Worm (Caenorhabditis elegans) whole organism, L2 larva: Measurements from ENCODE around the gene yap-1.

ENCODE experiments used
- C34F6.9 ChIP-seq: fragments of 150-350 bp; optimal IDR thresholded peaks from 2 replicates; lab custom pipeline; 2014; ENCODE audit warnings: missing biosample characterization, missing genetic modification characterization
- F13H6.1 ChIP-seq: sonication (generic microtip); optimal IDR thresholded peaks from 2 replicates; lab custom pipeline; 2016; ENCODE audit warnings: missing genetic modification characterization, missing compliant biosample characterization
- R02D3.7 ChIP-seq: fragments of 150-350 bp; optimal IDR thresholded peaks from 2 replicates; lab custom pipeline; 2014; ENCODE audit warnings: missing biosample characterization, missing genetic modification characterization
- Y55F3AM.14 ChIP-seq: fragments of 200-800 bp; sonication (Bioruptor generic); optimal IDR thresholded peaks from 2 replicates; lab custom pipeline; 2018; ENCODE audit warnings: mild to moderate bottlenecking, missing genetic modification characterization, missing compliant biosample characterization
- ZK546.5 ChIP-seq: sonication (generic microtip); optimal IDR thresholded peaks from 2 replicates; lab custom pipeline; 2017; ENCODE audit warnings: missing biosample characterization, missing genetic modification characterization
- alr-1 ChIP-seq: fragments of 150-350 bp; optimal IDR thresholded peaks from 2 replicates; lab custom pipeline; 2014; ENCODE audit warnings: missing biosample characterization, missing genetic modification characterization
- aly-2 ChIP-seq: fragments of 150-350 bp; optimal IDR thresholded peaks from 2 replicates; lab custom pipeline; 2014; ENCODE audit warnings: missing biosample characterization, missing genetic modification characterization
- ama-1 ChIP-seq: fragments of 150-350 bp; optimal IDR thresholded peaks from 2 replicates; lab custom pipeline; 2018; ENCODE audit warnings: inconsistent platforms
- blmp-1 ChIP-seq: sonication (generic microtip); optimal IDR thresholded peaks from 2 replicates; lab custom pipeline; 2017; ENCODE audit warnings: missing genetic modification characterization, mild to moderate bottlenecking, missing compliant biosample characterization, antibody characterized with exemption, moderate library complexity; ENCODE audit not compliant: insufficient read depth
- ceh-16 ChIP-seq: fragments of 150-350 bp; optimal IDR thresholded peaks from 2 replicates; lab custom pipeline; 2014; ENCODE audit warnings: missing biosample characterization, missing genetic modification characterization
- ceh-82 ChIP-seq: fragments of 150-350 bp; optimal IDR thresholded peaks from 2 replicates; lab custom pipeline; 2014; ENCODE audit warnings: missing biosample characterization, missing genetic modification characterization
- crh-2 ChIP-seq: sonication (generic microtip); optimal IDR thresholded peaks from 2 replicates; lab custom pipeline; 2017; ENCODE audit warnings: missing biosample characterization, missing genetic modification characterization
- dmd-4 ChIP-seq: sonication (generic microtip); optimal IDR thresholded peaks from 2 replicates; lab custom pipeline; 2017; ENCODE audit warnings: missing biosample characterization, missing genetic modification characterization
- egl-27 ChIP-seq: sonication (generic microtip); optimal IDR thresholded peaks from 3 replicates; lab custom pipeline; 2017; ENCODE audit warnings: missing biosample characterization, missing genetic modification reagents, missing genetic modification characterization
- elt-1 ChIP-seq: fragments of 150-350 bp; optimal IDR thresholded peaks from 2 replicates; lab custom pipeline; 2014; ENCODE audit warnings: missing biosample characterization, missing genetic modification characterization
- elt-3 ChIP-seq: sonication (generic microtip); optimal IDR thresholded peaks from 2 replicates; lab custom pipeline; 2017; ENCODE audit warnings: missing biosample characterization, missing genetic modification characterization
- fos-1 ChIP-seq: fragments of 150-350 bp; optimal IDR thresholded peaks from 2 replicates; lab custom pipeline; 2014; ENCODE audit warnings: missing biosample characterization, missing genetic modification characterization
- gmeb-1 ChIP-seq: fragments of 150-350 bp; optimal IDR thresholded peaks from 2 replicates; lab custom pipeline; 2014; ENCODE audit warnings: missing biosample characterization, missing genetic modification characterization
- lin-11 ChIP-seq: fragments of 150-350 bp; sonication (generic microtip); optimal IDR thresholded peaks from 2 replicates; lab custom pipeline; 2014; ENCODE audit warnings: missing biosample characterization, missing genetic modification characterization, inconsistent platforms, mixed read lengths
- lin-13 ChIP-seq: fragments of 150-350 bp; optimal IDR thresholded peaks from 2 replicates; lab custom pipeline; 2014; ENCODE audit warnings: missing biosample characterization, missing genetic modification reagents, missing genetic modification characterization
- lin-39 ChIP-seq: fragments of 150-350 bp; optimal IDR thresholded peaks from 2 replicates; lab custom pipeline; 2014; ENCODE audit warnings: missing biosample characterization, missing genetic modification reagents, missing genetic modification characterization
- lsy-2 ChIP-seq, 2 experiments: fragments of 150-350 bp in 1 of 2; sonication (generic microtip) in 1 of 2; optimal IDR thresholded peaks; 2 replicates each; lab custom pipeline; 2014 to 2017; ENCODE audit warnings: missing biosample characterization in 2 of 2, missing genetic modification characterization in 2 of 2
- mab-5 ChIP-seq: fragments of 150-350 bp; optimal IDR thresholded peaks from 2 replicates; lab custom pipeline; 2014; ENCODE audit warnings: missing biosample characterization, missing genetic modification characterization
- mbf-1 ChIP-seq: sonication (generic microtip); optimal IDR thresholded peaks from 2 replicates; lab custom pipeline; 2017; ENCODE audit warnings: missing biosample characterization, missing genetic modification characterization
- mdl-1 ChIP-seq, 2 experiments: fragments of 150-350 bp in 1 of 2; sonication (generic microtip) in 1 of 2; optimal IDR thresholded peaks; 2 replicates each; lab custom pipeline; 2017; ENCODE audit warnings: missing biosample characterization in 2 of 2, missing genetic modification characterization in 2 of 2
- nhr-10 ChIP-seq: sonication (generic microtip); optimal IDR thresholded peaks from 2 replicates; lab custom pipeline; 2017; ENCODE audit warnings: missing biosample characterization, missing genetic modification characterization
- nhr-11 ChIP-seq: fragments of 150-350 bp; optimal IDR thresholded peaks from 2 replicates; lab custom pipeline; 2014; ENCODE audit warnings: missing biosample characterization, missing genetic modification characterization
- nhr-12 ChIP-seq: fragments of 150-350 bp; optimal IDR thresholded peaks from 2 replicates; lab custom pipeline; 2014; ENCODE audit warnings: missing biosample characterization, missing genetic modification characterization
- nhr-129 ChIP-seq: fragments of 150-350 bp; optimal IDR thresholded peaks from 2 replicates; lab custom pipeline; 2014; ENCODE audit warnings: missing biosample characterization, missing genetic modification characterization
- nhr-21 ChIP-seq: fragments of 150-350 bp; optimal IDR thresholded peaks from 2 replicates; lab custom pipeline; 2014; ENCODE audit warnings: missing biosample characterization, missing genetic modification characterization
- nhr-23 ChIP-seq: fragments of 150-350 bp; optimal IDR thresholded peaks from 2 replicates; lab custom pipeline; 2014; ENCODE audit warnings: missing biosample characterization, missing genetic modification reagents, missing genetic modification characterization
- nhr-237 ChIP-seq: fragments of 150-350 bp; optimal IDR thresholded peaks from 2 replicates; lab custom pipeline; 2014; ENCODE audit warnings: missing biosample characterization, missing genetic modification characterization
- nhr-25 ChIP-seq: fragments of 150-350 bp; sonication (generic microtip); optimal IDR thresholded peaks from 3 replicates; lab custom pipeline; 2014; ENCODE audit warnings: missing biosample characterization, missing genetic modification characterization
- nhr-6 ChIP-seq: fragments of 150-350 bp; optimal IDR thresholded peaks from 2 replicates; lab custom pipeline; 2014; ENCODE audit warnings: missing biosample characterization, missing genetic modification characterization
- nhr-77 ChIP-seq: fragments of 150-350 bp; optimal IDR thresholded peaks from 2 replicates; lab custom pipeline; 2014; ENCODE audit warnings: missing biosample characterization, missing genetic modification characterization
- peb-1 ChIP-seq: fragments of 150-350 bp; optimal IDR thresholded peaks from 2 replicates; lab custom pipeline; 2014; ENCODE audit warnings: missing biosample characterization, missing genetic modification characterization
- sem-4 ChIP-seq: fragments of 150-350 bp; optimal IDR thresholded peaks from 2 replicates; lab custom pipeline; 2014; ENCODE audit warnings: missing biosample characterization, missing genetic modification reagents, missing genetic modification characterization
- skn-1 ChIP-seq: sonication (generic microtip); optimal IDR thresholded peaks from 2 replicates; lab custom pipeline; 2017; ENCODE audit warnings: missing biosample characterization, missing genetic modification characterization
- sma-3 ChIP-seq: sonication (generic microtip); optimal IDR thresholded peaks from 2 replicates; lab custom pipeline; 2016; ENCODE audit warnings: missing genetic modification reagents, missing genetic modification characterization, missing compliant biosample characterization
- sma-9 ChIP-seq, 2 experiments: fragments of 150-350 bp in 1 of 2; sonication (generic microtip) in 1 of 2; optimal IDR thresholded peaks; 2 replicates each; lab custom pipeline; 2014 to 2016; ENCODE audit warnings: missing genetic modification characterization in 2 of 2, mild to moderate bottlenecking in 1 of 2, missing biosample characterization in 1 of 2, missing compliant biosample characterization in 1 of 2, missing genetic modification reagents in 1 of 2, moderate library complexity in 1 of 2
- snpc-4 ChIP-seq: fragments of 150-350 bp; optimal IDR thresholded peaks from 2 replicates; lab custom pipeline; 2014; ENCODE audit warnings: missing biosample characterization, missing genetic modification characterization
- unc-39 ChIP-seq: fragments of 150-350 bp; optimal IDR thresholded peaks from 2 replicates; lab custom pipeline; 2014; ENCODE audit warnings: missing biosample characterization, missing genetic modification characterization
- unc-55 ChIP-seq: fragments of 150-350 bp; sonication (generic microtip); optimal IDR thresholded peaks from 3 replicates; lab custom pipeline; 2014; ENCODE audit warnings: missing biosample characterization, missing genetic modification reagents, missing genetic modification characterization
- unc-62 ChIP-seq: fragments of 150-350 bp; optimal IDR thresholded peaks from 2 replicates; lab custom pipeline; 2014; ENCODE audit warnings: missing biosample characterization, missing genetic modification reagents, missing genetic modification characterization
- zag-1 ChIP-seq: fragments of 150-350 bp; optimal IDR thresholded peaks from 2 replicates; lab custom pipeline; 2014; ENCODE audit warnings: missing biosample characterization, missing genetic modification characterization
- ztf-1 ChIP-seq: fragments of 200-800 bp; sonication (Bioruptor generic); conservative IDR thresholded peaks from 2 replicates; pipeline ENCODE4 v1.3.6; 2022; ENCODE audit warnings: missing genetic modification characterization, missing compliant biosample characterization
- ztf-11 ChIP-seq: sonication (generic microtip); optimal IDR thresholded peaks from 2 replicates; lab custom pipeline; 2017; ENCODE audit warnings: missing biosample characterization, missing genetic modification characterization
- ztf-4 ChIP-seq: fragments of 150-350 bp; optimal IDR thresholded peaks from 2 replicates; lab custom pipeline; 2014; ENCODE audit warnings: missing biosample characterization, missing genetic modification characterization

Gene yap-1

DNA sequence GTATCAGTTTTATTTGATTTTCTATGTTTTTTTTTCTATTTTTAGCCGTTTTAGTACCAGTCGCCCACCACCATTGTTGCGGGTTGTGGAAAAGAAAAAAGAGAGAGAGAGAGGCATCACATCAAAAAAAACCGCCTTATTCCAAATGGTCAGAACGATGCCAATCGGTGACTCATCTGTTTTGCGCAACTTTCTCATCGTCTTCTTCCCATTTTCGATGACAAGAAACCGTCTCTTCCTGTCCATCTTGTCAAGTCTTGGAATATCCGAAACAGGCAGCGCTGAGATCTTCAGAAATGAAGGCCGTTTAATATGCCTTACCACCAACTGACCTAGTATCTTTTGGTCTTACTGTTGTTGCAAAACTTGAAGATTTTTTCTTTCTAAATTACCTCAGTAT lies 5.3 kb upstream of the yap-1 start:
- TF ChIP-seq nhr-21 (peak; percentile 2), crh-2 (tag; lab: Kevin White, UChicago) (no peak), sma-3 (GFP tag; lab: Kevin White, UChicago) (peak; percentile 18), nhr-25 (peak; percentile 30), nhr-237 (tag; lab: Kevin White, UChicago) (no peak), blmp-1 (tag; lab: Kevin White, UChicago) (peak; percentile 50), ztf-11 (tag; lab: Kevin White, UChicago) (no peak), fos-1 (peak; percentile 86)

DNA sequence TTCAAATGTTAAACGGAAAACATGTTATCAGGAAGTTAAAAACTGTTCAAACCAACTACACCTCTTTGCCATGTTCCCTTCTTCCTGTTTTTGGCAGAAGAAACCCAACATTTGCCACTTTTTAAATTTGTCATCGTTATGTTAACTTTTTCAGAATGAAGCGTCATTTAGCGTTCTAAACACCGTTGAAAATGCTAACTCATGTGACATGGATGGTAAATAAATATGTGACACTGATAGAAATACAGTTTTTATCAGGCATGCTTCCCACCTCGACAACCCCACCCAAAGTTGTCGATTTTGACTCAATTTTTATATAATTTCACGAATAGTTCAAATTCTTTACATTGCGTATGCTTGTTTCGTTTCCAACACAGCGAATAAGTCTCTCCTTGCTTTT lies 4.4 kb upstream of the yap-1 start:
- TF ChIP-seq gmeb-1 (tag; lab: Kevin White, UChicago) (no peak), lin-11 (tag; lab: Kevin White, UChicago) (no peak), crh-2 (tag; lab: Kevin White, UChicago) (peak; percentile 11), nhr-23 (tag; lab: Kevin White, UChicago) (no peak), fos-1 (peak; percentile 87), lin-13 (GFP tag; lab: Kevin White, UChicago) (no peak), sma-9 (GFP tag; optimal IDR thresholded peaks at IDR 0.05; lab: Kevin White, UChicago) (peak; percentile 51), sma-9 (tag; optimal IDR thresholded peaks at IDR 0.05; lab: Kevin White, UChicago) (no peak), F13H6.1 (tag; lab: Kevin White, UChicago) (peak; percentile 14), mdl-1 (tag; optimal IDR thresholded peaks at IDR 0.05; lab: Kevin White, UChicago) (no peak), ama-1 (peak; percentile 21)

DNA sequence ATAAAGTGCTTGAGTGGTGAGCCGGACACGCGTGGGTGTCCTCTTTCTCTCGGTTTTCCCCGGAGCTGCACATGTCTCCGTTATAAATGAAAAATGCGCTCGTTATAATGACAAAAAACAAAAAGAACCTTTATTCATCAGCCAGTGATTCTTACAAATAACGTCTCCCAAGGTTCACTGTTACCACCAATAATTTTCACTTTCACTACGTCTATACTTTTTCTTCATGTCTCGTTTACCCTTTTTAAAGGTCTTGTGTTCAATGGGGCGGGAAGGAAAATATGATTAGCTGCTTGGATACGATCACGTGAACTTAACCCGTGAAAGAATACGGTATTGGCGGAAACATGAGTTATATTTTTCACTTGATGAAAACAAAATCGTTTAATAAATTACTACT lies 3.4 kb upstream of the yap-1 start:
- TF ChIP-seq ama-1 (peak; percentile 70), elt-3 (tag; lab: Kevin White, UChicago) (no peak), Y55F3AM.14 (GFP tag; lab: Kevin White, UChicago) (no peak), mab-5 (tag; lab: Kevin White, UChicago) (no peak), egl-27 (tag; lab: Kevin White, UChicago) (no peak), blmp-1 (tag; lab: Kevin White, UChicago) (peak; percentile 94), sma-3 (GFP tag; lab: Kevin White, UChicago) (peak; percentile 43), mbf-1 (tag; lab: Kevin White, UChicago) (no peak), nhr-25 (peak; percentile 71), skn-1 (tag; lab: Kevin White, UChicago) (no peak), gmeb-1 (tag; lab: Kevin White, UChicago) (peak; percentile 11), lsy-2 (tag; optimal IDR thresholded peaks at IDR 0.05; lab: Kevin White, UChicago) (peak in 1 of 2 experiments; percentile 45), lin-39 (tag; lab: Kevin White, UChicago) (no peak), fos-1 (peak; percentile 5), R02D3.7 (tag; lab: Kevin White, UChicago) (no peak), elt-1 (tag; lab: Kevin White, UChicago) (no peak), ceh-82 (tag; lab: Kevin White, UChicago) (no peak), sem-4 (tag; lab: Kevin White, UChicago) (no peak), nhr-12 (tag; lab: Kevin White, UChicago) (no peak), crh-2 (tag; lab: Kevin White, UChicago) (peak; percentile 52), peb-1 (tag; lab: Kevin White, UChicago) (no peak), nhr-237 (tag; lab: Kevin White, UChicago) (no peak), unc-39 (tag; lab: Kevin White, UChicago) (no peak), mdl-1 (tag; optimal IDR thresholded peaks at IDR 0.05; lab: Kevin White, UChicago) (no peak), nhr-77 (no peak), lin-13 (GFP tag; lab: Kevin White, UChicago) (no peak), ztf-11 (tag; lab: Kevin White, UChicago) (no peak), nhr-21 (peak; percentile 36), ceh-16 (tag; lab: Kevin White, UChicago) (no peak), nhr-11 (tag; lab: Kevin White, UChicago) (no peak), ZK546.5 (no peak), alr-1 (no peak), F13H6.1 (tag; lab: Kevin White, UChicago) (no peak), dmd-4 (tag; lab: Kevin White, UChicago) (no peak), ztf-4 (tag; lab: Kevin White, UChicago) (no peak), nhr-23 (tag; lab: Kevin White, UChicago) (no peak), ztf-1 (GFP tag; lab: Robert Waterston, UW) (no peak), nhr-10 (tag; lab: Kevin White, UChicago) (no peak), sma-9 (GFP tag; optimal IDR thresholded peaks at IDR 0.05; lab: Kevin White, UChicago) (peak; percentile 23), sma-9 (tag; optimal IDR thresholded peaks at IDR 0.05; lab: Kevin White, UChicago) (no peak), zag-1 (tag; lab: Kevin White, UChicago) (no peak), aly-2 (tag; lab: Kevin White, UChicago) (no peak), snpc-4 (tag; lab: Kevin White, UChicago) (no peak), unc-55 (GFP tag; lab: Kevin White, UChicago) (no peak), unc-62 (GFP tag; lab: Kevin White, UChicago) (no peak), nhr-6 (tag; lab: Kevin White, UChicago) (no peak), nhr-129 (peak; percentile 16), lin-11 (tag; lab: Kevin White, UChicago) (no peak), C34F6.9 (tag; lab: Kevin White, UChicago) (no peak)
